Fruit fly (Drosophila melanogaster) S2 (cell line): ENCODE measurements around the gene CG9799.
A peak's percentile ranks its signal among the peaks of the same experiment; 100 is the strongest.

Experiments used
- CG8478 ChIP-seq: fragments of >200 bp; optimal IDR thresholded peaks from 2 replicates; lab custom pipeline; 2018
- CTCF ChIP-seq, 2 experiments: fragments of >200 bp; optimal IDR thresholded peaks; 2 replicates each; lab custom pipeline; 2018

Gene CG9799

DNA sequence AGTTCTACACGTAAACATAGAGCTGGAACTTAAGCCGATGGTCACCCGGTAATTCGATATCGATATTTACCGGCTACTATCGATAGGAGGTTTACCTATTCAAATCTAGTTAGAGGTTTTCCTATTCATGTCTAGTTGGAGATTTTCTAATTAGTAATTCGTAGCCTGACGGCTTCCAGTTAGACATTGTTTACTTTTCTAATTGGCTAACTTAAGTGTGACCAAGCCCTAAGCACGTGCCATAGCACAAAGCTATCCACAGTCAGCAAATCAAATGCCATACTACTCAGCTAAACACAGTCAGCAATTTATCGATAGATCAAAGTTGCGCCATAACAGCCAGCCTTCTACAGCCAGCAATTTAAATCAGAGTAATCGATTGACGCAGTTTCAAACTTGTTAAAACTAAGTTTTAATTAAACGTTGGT is 14.5 kb upstream of the CG9799 start, which contains the start of gene Dpm3:
Dpm3 (minus strand) TSS at position 20 of the 428 bp plus-strand sequence.
- TF ChIP-seq CTCF (optimal IDR thresholded peaks at IDR 0.05; lab: Kevin White, UChicago) (peak; percentile 54 to 59), CG8478 (lab: Kevin White, UChicago) (no peak)

dm6 chr3R:13401722-13402296 is 13.3 kb upstream of the CG9799 start, which contains the start of gene GILT1:
Gene GILT1, minus strand, starts transcription at chr3R:13401862.
- TF ChIP-seq CG8478 (lab: Kevin White, UChicago) = no peak

DNA sequence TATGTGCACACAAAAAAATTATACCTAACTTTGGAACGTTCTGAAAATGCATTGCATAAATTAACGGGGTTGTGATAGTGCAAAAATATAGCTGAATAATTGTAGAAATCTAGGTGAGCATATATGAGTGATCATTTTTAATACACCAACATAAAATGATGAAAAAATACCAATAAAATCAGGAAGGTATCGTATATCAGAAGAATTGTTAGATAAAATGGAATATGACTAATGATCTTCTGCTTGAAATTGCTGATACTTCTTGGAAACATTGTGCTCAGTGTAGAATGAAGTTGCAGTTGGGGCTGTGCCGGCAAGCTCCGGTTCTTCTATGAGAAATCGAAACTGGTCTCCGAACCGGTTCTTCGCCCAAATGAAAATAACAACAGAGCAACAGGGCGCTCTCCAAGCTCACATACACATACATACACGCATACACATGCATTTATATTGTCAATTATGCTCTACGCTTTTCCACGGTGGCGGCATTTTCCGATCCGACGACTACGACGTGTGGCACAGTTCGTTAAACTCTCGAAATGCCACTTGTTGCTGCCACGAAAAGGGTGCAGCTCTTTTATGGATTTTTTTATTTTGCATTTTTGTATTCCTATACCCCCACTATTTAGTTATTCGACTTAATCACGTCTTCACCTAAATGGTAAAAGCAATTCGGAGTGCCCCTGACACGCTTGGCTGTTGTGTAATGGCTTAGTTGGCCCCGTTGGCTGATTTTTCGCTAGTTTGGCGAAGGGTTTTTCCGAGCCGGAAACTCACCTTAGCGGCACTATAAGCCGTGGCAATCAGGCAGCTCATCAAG is 12.6 kb upstream of the CG9799 start:
- TF ChIP-seq CTCF (optimal IDR thresholded peaks at IDR 0.05; lab: Kevin White, UChicago) (no peak), CG8478 (lab: Kevin White, UChicago) (no peak)

DNA sequence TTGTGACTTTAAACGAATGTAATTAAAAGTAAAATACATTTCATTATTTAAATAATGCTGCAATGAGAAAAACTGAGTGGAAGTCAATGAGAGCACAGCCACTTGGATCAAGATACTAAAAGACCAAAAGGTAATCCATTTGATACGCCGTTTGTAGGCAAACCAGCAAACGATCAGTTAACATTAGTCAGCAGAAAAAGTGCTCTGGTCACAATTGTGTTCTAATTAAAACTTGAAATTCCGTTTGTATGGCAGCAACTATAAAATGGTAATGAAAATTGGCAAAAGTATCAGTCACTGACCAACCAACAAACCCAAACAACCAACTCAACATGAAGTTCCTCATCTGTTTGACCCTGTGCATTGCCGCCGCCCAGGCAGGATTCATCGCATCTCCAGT is 9.0 kb upstream of the CG9799 start, which contains the start of gene CG14377:
CG14377 (plus strand) TSS at position 301 of the 400 bp plus-strand sequence.
- TF ChIP-seq CTCF (optimal IDR thresholded peaks at IDR 0.05; lab: Kevin White, UChicago) (no peak), CG8478 (lab: Kevin White, UChicago) (no peak)

DNA sequence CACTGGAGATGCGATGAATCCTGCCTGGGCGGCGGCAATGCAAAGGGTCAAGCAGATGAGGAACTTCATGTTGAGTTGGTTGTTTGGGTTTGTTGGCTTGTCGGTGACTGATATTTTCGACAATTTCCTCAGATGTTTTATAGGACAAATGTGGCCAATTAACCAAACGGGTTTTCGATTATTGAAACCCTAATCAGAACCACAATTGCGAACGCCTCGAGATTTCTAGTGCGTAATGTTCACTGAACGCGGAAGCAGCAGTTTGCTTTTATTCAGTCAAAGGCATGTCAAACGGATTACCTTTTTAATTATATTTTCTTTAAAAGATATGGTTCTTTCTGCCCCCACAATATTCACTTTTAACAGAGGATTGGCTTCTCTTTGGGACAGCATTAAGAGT is 8.5 kb upstream of the CG9799 start, which contains the start of gene CG14374:
CG14374 (minus strand) TSS at position 101 of the 400 bp plus-strand sequence.
- TF ChIP-seq CG8478 (lab: Kevin White, UChicago) (no peak), CTCF (optimal IDR thresholded peaks at IDR 0.05; lab: Kevin White, UChicago) (no peak)

DNA sequence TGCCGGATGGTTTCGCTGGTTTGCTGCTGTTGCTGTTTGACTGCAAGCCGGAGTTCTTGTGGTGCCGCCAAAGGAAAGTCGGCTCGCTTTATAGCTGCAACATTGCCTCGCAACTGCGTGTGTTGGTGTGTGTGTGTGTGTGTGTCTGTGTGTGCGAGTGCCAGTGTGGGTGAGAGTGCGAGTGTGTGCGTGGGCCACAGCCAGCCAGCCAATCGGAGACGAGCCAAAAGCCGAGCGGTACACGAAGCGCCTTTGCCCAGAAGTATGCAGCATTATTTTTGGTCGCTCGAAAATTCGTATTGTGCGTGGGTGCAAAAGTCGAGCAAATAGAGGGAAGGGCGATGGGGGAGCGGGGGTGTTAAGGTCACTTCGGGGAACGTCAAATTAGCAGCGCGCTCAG is 6.6 kb upstream of the CG9799 start, which contains the start of gene CCHa2:
CCHa2 (minus strand) TSS at position 65 of the 400 bp plus-strand sequence.
- no peak for TF ChIP-seq CTCF (optimal IDR thresholded peaks at IDR 0.05; lab: Kevin White, UChicago)
- no peak for TF ChIP-seq CG8478 (lab: Kevin White, UChicago)

dm6 chr3R:13393009-13393408 is 4.5 kb upstream of the CG9799 start:
- TF ChIP-seq CG8478 (lab: Kevin White, UChicago) = no peak
- no peak for TF ChIP-seq CTCF (optimal IDR thresholded peaks at IDR 0.05; lab: Kevin White, UChicago)

dm6 chr3R:13390490-13390889 is 2.0 kb upstream of the CG9799 start:
- TF ChIP-seq CG8478 (lab: Kevin White, UChicago) (no peak), CTCF (optimal IDR thresholded peaks at IDR 0.05; lab: Kevin White, UChicago) (no peak)

DNA sequence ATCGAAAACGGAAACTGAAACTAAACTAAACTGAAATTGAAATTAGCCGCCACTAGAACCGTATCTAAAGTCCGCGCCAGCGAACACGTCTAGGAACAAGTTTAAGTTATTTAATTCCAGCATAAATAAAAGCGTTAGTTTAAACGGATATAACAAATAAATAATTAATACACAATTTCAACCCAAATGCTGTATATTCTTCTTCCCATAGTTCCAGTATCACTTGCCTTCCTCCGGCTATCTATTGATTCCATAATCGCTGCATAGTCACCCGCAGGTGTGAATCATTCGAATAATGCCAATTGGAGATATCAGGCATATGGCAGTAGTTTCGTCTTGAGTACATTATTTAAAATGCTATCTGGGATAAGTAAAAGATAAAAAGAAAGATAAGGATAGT is 3.4 kb downstream of the CG9799 start:
- no peak for TF ChIP-seq CG8478 (lab: Kevin White, UChicago)
- TF ChIP-seq CTCF (optimal IDR thresholded peaks at IDR 0.05; lab: Kevin White, UChicago) = no peak

- TF ChIP-seq CG8478 (lab: Kevin White, UChicago) (no peak), CTCF (optimal IDR thresholded peaks at IDR 0.05; lab: Kevin White, UChicago) (no peak)
These were observed 5.8 kb downstream of the CG9799 start for dm6 chr3R:13382656-13383142.

DNA sequence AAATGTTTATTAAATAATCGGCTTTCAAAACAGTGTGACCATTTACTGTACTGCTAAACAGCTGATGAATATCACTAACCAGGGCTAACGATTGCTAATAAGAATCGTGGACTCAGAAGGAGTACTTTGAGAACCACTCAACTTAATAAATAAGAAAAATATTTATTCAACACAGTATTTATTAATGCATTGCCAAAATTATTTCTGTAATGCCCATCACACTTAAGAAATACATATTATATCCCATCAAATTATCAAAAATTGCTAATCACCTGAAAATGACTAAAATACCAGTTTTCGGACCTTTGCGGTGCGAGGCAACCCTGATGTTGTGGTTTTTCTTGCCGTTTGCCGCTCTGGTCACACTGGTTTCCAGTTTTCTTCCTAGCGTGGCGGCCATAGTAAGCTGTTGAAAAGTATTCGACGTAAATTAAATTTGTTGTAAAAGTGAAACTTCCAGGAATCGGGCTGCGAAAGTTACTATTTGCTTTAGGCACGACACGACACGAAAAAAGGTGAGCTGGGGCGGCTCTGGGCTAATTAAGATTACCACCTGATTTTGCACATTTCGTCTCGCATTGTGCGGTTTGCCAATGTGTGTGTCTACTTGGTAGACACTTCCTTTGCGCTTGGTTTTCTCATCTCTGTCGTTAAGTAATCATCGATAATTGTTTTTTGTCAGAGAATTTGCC is 6.6 kb downstream of the CG9799 start, which contains the start of the genes mRpS21 and Droj2:
mRpS21 (minus strand) TSS at position 66 of the 692 bp plus-strand sequence.
Droj2 (plus strand) TSS at position 363 of the 692 bp plus-strand sequence.
- TF ChIP-seq CG8478 (lab: Kevin White, UChicago) = no peak
- no peak for TF ChIP-seq CTCF (optimal IDR thresholded peaks at IDR 0.05; lab: Kevin White, UChicago)

- TF ChIP-seq CG8478 (lab: Kevin White, UChicago) (no peak), CTCF (optimal IDR thresholded peaks at IDR 0.05; lab: Kevin White, UChicago) (no peak)
These were observed 8.8 kb downstream of the CG9799 start, which contains the start of the genes CG9813 and CG8870 for dm6 chr3R:13379675-13380074. Gene CG9813, minus strand, starts transcription at chr3R:13379775. Gene CG8870, plus strand, starts transcription at chr3R:13379842.

DNA sequence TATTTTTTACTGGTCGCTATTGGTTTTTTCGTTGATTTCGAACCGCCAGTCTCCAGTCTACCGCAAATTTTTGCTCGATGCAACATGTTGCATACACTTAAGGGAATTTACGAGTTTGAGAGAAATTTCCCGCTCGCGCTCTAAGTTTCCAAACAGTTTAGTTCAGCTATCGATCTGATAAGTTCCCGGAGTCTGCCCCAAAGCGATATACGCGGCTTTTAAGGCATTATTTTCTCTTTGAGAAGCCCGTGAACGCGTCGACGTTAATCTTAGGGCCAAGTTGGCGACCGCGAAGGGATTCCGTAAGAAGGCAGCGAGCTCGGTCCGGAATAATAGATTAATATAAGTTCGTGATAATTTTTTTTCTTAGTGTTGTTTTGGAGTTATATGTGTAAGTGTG is 13.6 kb downstream of the CG9799 start:
- no peak for TF ChIP-seq CG8478 (lab: Kevin White, UChicago)
- TF ChIP-seq CTCF (optimal IDR thresholded peaks at IDR 0.05; lab: Kevin White, UChicago) = no peak
